Worm (Caenorhabditis elegans) whole organism, L1 larva: ENCODE results near the gene Y53G8AL.1.

ENCODE experiments used
- C04F5.9 ChIP-seq: sonication (generic microtip); optimal IDR thresholded peaks from 2 replicates; lab custom pipeline; 2016; ENCODE audit warnings: missing genetic modification characterization, missing compliant biosample characterization
- C34B4.2 ChIP-seq: sonication (generic microtip); optimal IDR thresholded peaks from 2 replicates; lab custom pipeline; 2017; ENCODE audit warnings: mild to moderate bottlenecking, missing genetic modification characterization, missing compliant biosample characterization
- alr-1 ChIP-seq: fragments of 200-800 bp; sonication (Bioruptor generic); optimal IDR thresholded peaks from 2 replicates; lab custom pipeline; 2018; ENCODE audit warnings: borderline replicate concordance, mild to moderate bottlenecking, missing genetic modification characterization, missing compliant biosample characterization
- aly-2 ChIP-seq: fragments of 150-350 bp; optimal IDR thresholded peaks from 2 replicates; lab custom pipeline; 2014; ENCODE audit warnings: missing biosample characterization, missing genetic modification characterization
- blmp-1 ChIP-seq: fragments of 150-350 bp; optimal IDR thresholded peaks from 2 replicates; lab custom pipeline; 2014; ENCODE audit warnings: missing biosample characterization, missing genetic modification characterization
- ceh-63 ChIP-seq: fragments of 200-800 bp; sonication (Bioruptor generic); optimal IDR thresholded peaks from 2 replicates; lab custom pipeline; 2018; ENCODE audit warnings: mild to moderate bottlenecking, missing genetic modification characterization, missing compliant biosample characterization
- ceh-8 ChIP-seq: fragments of 200-800 bp; sonication (Bioruptor generic); optimal IDR thresholded peaks from 2 replicates; lab custom pipeline; 2018; ENCODE audit warnings: mild to moderate bottlenecking, missing genetic modification characterization, moderate library complexity, missing compliant biosample characterization
- ceh-90 ChIP-seq: sonication (generic microtip); optimal IDR thresholded peaks from 2 replicates; lab custom pipeline; 2016; ENCODE audit warnings: missing genetic modification characterization, missing compliant biosample characterization
- ces-1 ChIP-seq: fragments of 150-350 bp; optimal IDR thresholded peaks from 2 replicates; lab custom pipeline; 2014; ENCODE audit warnings: missing biosample characterization, missing genetic modification reagents, missing genetic modification characterization
- efl-1 ChIP-seq, 4 experiments: fragments of 150-350 bp; optimal IDR thresholded peaks in 3 of 4; peaks in 1 of 4; 1 replicate in 1 of 4; 2 replicates in 3 of 4; lab custom pipeline; 2014; ENCODE audit warnings: missing biosample characterization in 2 of 4, missing genetic modification characterization in 2 of 4, missing genetic modification reagents in 2 of 4
- efl-3 ChIP-seq: fragments of 200-800 bp; sonication (Bioruptor generic); optimal IDR thresholded peaks from 2 replicates; lab custom pipeline; 2018; ENCODE audit warnings: mild to moderate bottlenecking, missing genetic modification characterization, missing compliant biosample characterization
- egl-13 ChIP-seq: sonication (generic microtip); optimal IDR thresholded peaks from 2 replicates; lab custom pipeline; 2016; ENCODE audit warnings: missing genotype, missing genetic modification reagents, missing genetic modification characterization, missing compliant biosample characterization
- ets-5 ChIP-seq: fragments of 200-800 bp; sonication (Bioruptor generic); IDR thresholded peaks from 2 replicates; pipeline ENCODE4 v1.3.6; 2022; ENCODE audit warnings: missing genetic modification characterization, missing compliant biosample characterization
- fkh-10 ChIP-seq: sonication (generic microtip); optimal IDR thresholded peaks from 2 replicates; lab custom pipeline; 2017; ENCODE audit warnings: missing biosample characterization, missing genetic modification reagents, missing genetic modification characterization
- fkh-4 ChIP-seq: sonication (generic microtip); optimal IDR thresholded peaks from 2 replicates; lab custom pipeline; 2016; ENCODE audit warnings: missing compliant biosample characterization, missing genetic modification characterization, borderline replicate concordance
- fkh-8 ChIP-seq: sonication (generic microtip); optimal IDR thresholded peaks from 2 replicates; lab custom pipeline; 2016; ENCODE audit warnings: mild to moderate bottlenecking, missing genetic modification characterization, missing compliant biosample characterization
- grh-1 ChIP-seq: fragments of 200-800 bp; sonication (Bioruptor generic); IDR thresholded peaks from 2 replicates; pipeline ENCODE4 v1.3.6; 2022; ENCODE audit warnings: missing genetic modification reagents, missing genetic modification characterization, missing compliant biosample characterization
- hlh-4 ChIP-seq: sonication (generic microtip); optimal IDR thresholded peaks from 2 replicates; lab custom pipeline; 2016; ENCODE audit warnings: mild to moderate bottlenecking, missing genetic modification characterization, missing compliant biosample characterization
- jun-1 ChIP-seq: fragments of 150-350 bp; optimal IDR thresholded peaks from 2 replicates; lab custom pipeline; 2014; ENCODE audit warnings: missing biosample characterization, missing genetic modification reagents, missing genetic modification characterization
- lin-13 ChIP-seq: fragments of 150-350 bp; optimal IDR thresholded peaks from 2 replicates; lab custom pipeline; 2014; ENCODE audit warnings: missing biosample characterization, missing genetic modification reagents, missing genetic modification characterization
- lin-15B ChIP-seq: fragments of 150-350 bp; sonication (generic microtip); optimal IDR thresholded peaks from 3 replicates; lab custom pipeline; 2014; ENCODE audit warnings: missing biosample characterization, missing genetic modification characterization
- lin-35 ChIP-seq, 2 experiments: fragments of 150-350 bp; optimal IDR thresholded peaks; 2 replicates each; lab custom pipeline; 2014; ENCODE audit warnings: missing biosample characterization in 2 of 2, missing genetic modification characterization in 2 of 2, missing genetic modification reagents in 2 of 2
- lir-3 ChIP-seq: sonication (generic microtip); optimal IDR thresholded peaks from 2 replicates; lab custom pipeline; 2016; ENCODE audit warnings: mild to moderate bottlenecking, missing genetic modification characterization, moderate library complexity, missing compliant biosample characterization; ENCODE audit not compliant: poor library complexity
- lsy-2 ChIP-seq, 2 experiments: fragments of 150-350 bp; optimal IDR thresholded peaks; 2 replicates each; lab custom pipeline; 2014; ENCODE audit warnings: missing biosample characterization in 2 of 2, missing genetic modification characterization in 2 of 2
- mef-2 ChIP-seq: fragments of 150-350 bp; optimal IDR thresholded peaks from 2 replicates; lab custom pipeline; 2014; ENCODE audit warnings: missing biosample characterization, missing genetic modification characterization
- nhr-12 ChIP-seq: sonication (generic microtip); optimal IDR thresholded peaks from 2 replicates; lab custom pipeline; 2017; ENCODE audit warnings: missing biosample characterization, missing genetic modification characterization
- nhr-19 ChIP-seq: fragments of 200-800 bp; sonication (Bioruptor generic); conservative IDR thresholded peaks from 2 replicates; pipeline ENCODE4 v1.3.6; 2022; ENCODE audit warnings: missing genetic modification characterization, missing compliant biosample characterization
- nhr-20 ChIP-seq: sonication (generic microtip); optimal IDR thresholded peaks from 2 replicates; lab custom pipeline; 2016; ENCODE audit warnings: mild to moderate bottlenecking, missing genetic modification characterization, missing compliant biosample characterization
- nhr-237 ChIP-seq: fragments of 150-350 bp; optimal IDR thresholded peaks from 2 replicates; lab custom pipeline; 2014; ENCODE audit warnings: missing biosample characterization, missing genetic modification characterization
- nhr-76 ChIP-seq: sonication (generic microtip); optimal IDR thresholded peaks from 2 replicates; lab custom pipeline; 2017; ENCODE audit warnings: missing biosample characterization, missing genetic modification characterization
- nhr-85 ChIP-seq: sonication (generic microtip); peaks from one replicate; lab custom pipeline; 2016; ENCODE audit warnings: missing genetic modification characterization, inconsistent platforms, missing compliant biosample characterization
- pax-3 ChIP-seq: fragments of 200-800 bp; sonication (Bioruptor generic); optimal IDR thresholded peaks from 2 replicates; lab custom pipeline; 2018; ENCODE audit warnings: mild to moderate bottlenecking, missing genetic modification characterization, moderate library complexity, missing compliant biosample characterization
- pqm-1 ChIP-seq: sonication (generic microtip); optimal IDR thresholded peaks from 3 replicates; lab custom pipeline; 2017; ENCODE audit warnings: missing biosample characterization, missing genetic modification characterization
- rnt-1 ChIP-seq: sonication (generic microtip); optimal IDR thresholded peaks from 2 replicates; lab custom pipeline; 2016; ENCODE audit warnings: mild to moderate bottlenecking, missing genetic modification characterization, moderate library complexity, missing compliant biosample characterization
- skn-1 ChIP-seq: fragments of 150-350 bp; optimal IDR thresholded peaks from 2 replicates; lab custom pipeline; 2014; ENCODE audit warnings: missing biosample characterization, missing genetic modification characterization
- snpc-4 ChIP-seq: fragments of 150-350 bp; optimal IDR thresholded peaks from 2 replicates; lab custom pipeline; 2014; ENCODE audit warnings: missing biosample characterization, missing genetic modification characterization
- sox-4 ChIP-seq: sonication (generic microtip); optimal IDR thresholded peaks from 2 replicates; lab custom pipeline; 2016; ENCODE audit warnings: missing genetic modification characterization, missing compliant biosample characterization
- tlp-1 ChIP-seq: fragments of 150-350 bp; optimal IDR thresholded peaks from 2 replicates; lab custom pipeline; 2014; ENCODE audit warnings: missing biosample characterization, missing genetic modification characterization
- unc-62 ChIP-seq: fragments of 150-350 bp; optimal IDR thresholded peaks from 2 replicates; lab custom pipeline; 2014; ENCODE audit warnings: missing biosample characterization, missing genetic modification reagents, missing genetic modification characterization
- unc-86 ChIP-seq: sonication (generic microtip); optimal IDR thresholded peaks from 2 replicates; lab custom pipeline; 2016; ENCODE audit warnings: missing genetic modification characterization, missing compliant biosample characterization
- vab-15 ChIP-seq: sonication (generic microtip); optimal IDR thresholded peaks from 2 replicates; lab custom pipeline; 2017; ENCODE audit warnings: missing genotype, mild to moderate bottlenecking, missing genetic modification characterization, missing compliant biosample characterization
- xbp-1 ChIP-seq: sonication (generic microtip); optimal IDR thresholded peaks from 2 replicates; lab custom pipeline; 2016; ENCODE audit warnings: missing genetic modification characterization, missing compliant biosample characterization
- zag-1 ChIP-seq: fragments of 150-350 bp; optimal IDR thresholded peaks from 2 replicates; lab custom pipeline; 2014; ENCODE audit warnings: missing biosample characterization, missing genetic modification characterization
- zip-4 ChIP-seq: fragments of 200-800 bp; sonication (Bioruptor generic); optimal IDR thresholded peaks from 2 replicates; lab custom pipeline; 2018; ENCODE audit warnings: mild to moderate bottlenecking, missing genetic modification characterization, moderate library complexity, missing compliant biosample characterization
- ztf-4 ChIP-seq: fragments of 150-350 bp; optimal IDR thresholded peaks from 2 replicates; lab custom pipeline; 2014; ENCODE audit warnings: missing biosample characterization, missing genetic modification characterization

Gene Y53G8AL.1

DNA sequence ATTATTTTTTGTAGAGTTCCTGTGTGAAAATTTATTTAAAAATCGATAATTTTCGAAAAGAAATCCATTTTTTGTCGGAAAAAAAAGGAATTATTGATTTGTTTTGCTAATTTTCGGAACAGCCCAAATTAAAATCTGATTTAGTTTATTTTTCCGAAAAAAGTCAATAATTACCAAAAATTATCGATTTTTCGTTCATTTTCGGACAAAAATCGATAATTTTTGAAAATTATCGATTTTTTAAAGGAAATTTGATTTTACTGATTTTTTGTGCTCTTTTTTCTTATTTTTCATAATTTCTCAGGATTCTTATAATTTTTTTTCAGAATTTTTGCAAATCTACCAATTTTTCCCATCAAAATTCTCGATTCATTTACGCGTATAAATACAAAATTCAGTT, 8.5 kb downstream of the Y53G8AL.1 start:
- TF ChIP-seq nhr-76 (tag; lab: Kevin White, UChicago) (no peak), fkh-10 (GFP tag; lab: Kevin White, UChicago) (no peak), ceh-90 (tag; lab: Kevin White, UChicago) (no peak), lin-13 (GFP tag; lab: Kevin White, UChicago) (no peak), jun-1 (no peak), efl-3 (GFP tag; lab: Kevin White, UChicago) (no peak), ztf-4 (tag; lab: Kevin White, UChicago) (no peak), zag-1 (tag; lab: Kevin White, UChicago) (no peak), pax-3 (no peak), sox-4 (tag; lab: Kevin White, UChicago) (no peak)

DNA sequence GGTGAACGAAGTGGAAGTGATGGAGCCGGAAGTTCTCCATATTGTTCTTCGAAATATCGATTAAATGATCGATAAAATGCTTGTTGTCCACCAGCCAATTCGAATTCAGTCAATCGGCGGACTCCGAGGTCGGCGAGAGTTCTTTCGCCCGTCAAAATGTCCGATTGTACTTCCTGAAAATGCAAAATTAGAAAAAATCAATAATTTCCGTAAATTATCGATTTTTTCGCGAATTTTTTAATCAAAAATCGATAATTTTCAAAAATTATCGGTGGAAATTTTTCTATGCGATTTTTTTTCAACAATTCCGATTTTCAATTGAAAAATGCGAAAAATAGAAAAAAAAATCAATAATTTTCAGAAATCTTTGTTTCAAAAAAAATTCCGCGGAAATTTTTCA, 9.0 kb downstream of the Y53G8AL.1 start:
- TF ChIP-seq C04F5.9, result no peak
- TF ChIP-seq ztf-4 (tag; lab: Kevin White, UChicago), result no peak
- TF ChIP-seq fkh-4, result no peak
- TF ChIP-seq zip-4 (GFP tag; lab: Kevin White, UChicago), result no peak
- no peak for TF ChIP-seq ets-5
- TF ChIP-seq snpc-4 (tag; lab: Kevin White, UChicago), result no peak
- no peak for TF ChIP-seq zag-1 (tag; lab: Kevin White, UChicago)
- no peak for TF ChIP-seq xbp-1 (tag; lab: Kevin White, UChicago)
- no peak for TF ChIP-seq hlh-4 (tag; lab: Kevin White, UChicago)
- TF ChIP-seq lin-35 (GFP tag; optimal IDR thresholded peaks at IDR 0.05; lab: Kevin White, UChicago), result no peak
- TF ChIP-seq tlp-1, result no peak
- TF ChIP-seq ceh-63, result no peak
- TF ChIP-seq C34B4.2 (tag; lab: Kevin White, UChicago), result no peak
- no peak for TF ChIP-seq mef-2 (tag; lab: Kevin White, UChicago)
- TF ChIP-seq, all 84 proteins: peak for 0

DNA sequence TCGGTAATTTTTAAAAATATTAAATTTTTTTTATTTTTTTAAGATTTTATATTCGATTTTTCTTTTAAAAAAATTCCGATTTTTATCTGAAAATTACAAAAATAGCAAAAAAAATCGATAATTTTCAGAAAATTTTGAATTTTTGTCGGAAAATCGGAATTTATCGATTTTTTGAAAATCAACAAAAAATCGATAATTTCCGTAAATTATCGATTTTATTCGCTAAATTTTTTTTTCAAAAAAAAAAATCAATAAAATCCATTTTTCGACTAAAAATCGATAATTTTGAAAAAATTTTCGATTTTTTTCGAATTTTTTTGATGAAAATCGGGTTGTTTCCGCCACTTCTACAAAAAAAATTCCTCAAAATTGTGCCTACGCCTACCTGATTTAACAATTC, 9.5 kb downstream of the Y53G8AL.1 start:
- no peak for TF ChIP-seq vab-15 (tag; lab: Kevin White, UChicago)
- TF ChIP-seq xbp-1 (tag; lab: Kevin White, UChicago), result no peak
- TF ChIP-seq snpc-4 (tag; lab: Kevin White, UChicago), result no peak
- TF ChIP-seq pax-3, result no peak
- no peak for TF ChIP-seq nhr-237 (tag; lab: Kevin White, UChicago)
- TF ChIP-seq nhr-76 (tag; lab: Kevin White, UChicago), result no peak
- TF ChIP-seq ceh-8 (GFP tag; lab: Kevin White, UChicago), result no peak
- no peak for TF ChIP-seq unc-86 (tag; lab: Kevin White, UChicago)
- TF ChIP-seq lir-3, result no peak
- no peak for TF ChIP-seq fkh-8
- no peak for TF ChIP-seq efl-1 (optimal IDR thresholded peaks at IDR 0.05; lab: Kevin White, UChicago)
- TF ChIP-seq efl-1 (GFP tag; optimal IDR thresholded peaks at IDR 0.05 in 1 of 2; lab: Kevin White, UChicago), result no peak
- TF ChIP-seq nhr-12, result no peak
- no peak for TF ChIP-seq fkh-4
- TF ChIP-seq rnt-1 (tag; lab: Kevin White, UChicago), result no peak

DNA sequence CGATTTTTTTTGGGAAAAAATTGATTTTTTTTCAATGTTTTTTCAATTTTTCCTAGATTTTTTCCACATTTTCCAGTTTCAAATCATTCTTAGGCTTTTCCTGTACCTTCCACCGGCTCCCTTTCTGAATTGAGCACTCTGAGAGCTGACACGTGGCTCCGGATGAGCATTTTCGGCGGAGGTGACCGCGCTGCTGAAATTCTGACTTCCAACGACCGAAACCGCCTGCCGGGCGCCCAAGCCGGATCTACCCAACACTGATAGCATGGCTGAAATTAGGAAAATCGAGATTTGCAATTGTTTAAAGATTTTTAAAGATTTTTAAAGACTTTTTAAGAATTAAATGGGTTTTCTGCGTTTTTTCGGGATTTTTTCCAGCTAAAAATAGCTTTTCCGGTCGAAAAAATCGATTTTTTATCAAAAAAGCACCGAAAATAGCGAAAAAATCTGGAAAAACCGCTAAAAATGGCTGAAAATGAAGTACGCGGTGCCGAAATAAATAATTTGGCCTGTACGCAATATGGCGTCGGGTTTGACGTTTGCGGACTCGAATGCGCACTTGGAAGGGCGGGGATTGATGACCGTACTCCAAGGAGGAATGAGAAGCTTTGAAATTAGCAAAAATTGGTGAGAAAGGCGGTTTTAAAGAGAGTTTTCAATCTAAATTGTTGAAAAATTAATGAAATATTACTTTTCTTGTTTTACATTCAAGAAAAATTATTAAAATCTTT, 15.6 kb downstream of the Y53G8AL.1 start, which contains the start of gene nduf-9:
nduf-9 (minus strand) TSS at position 269 of the 731 bp plus-strand sequence.
- TF ChIP-seq alr-1 (tag; lab: Kevin White, UChicago) (no peak), ces-1 (GFP tag; lab: Kevin White, UChicago) (no peak), lin-35 (GFP tag; optimal IDR thresholded peaks at IDR 0.05; lab: Kevin White, UChicago) (peak; percentile 59 to 72), efl-1 (optimal IDR thresholded peaks at IDR 0.05; lab: Kevin White, UChicago) (peak; percentile 60 to 65), efl-1 (GFP tag; optimal IDR thresholded peaks at IDR 0.05 in 1 of 2; lab: Kevin White, UChicago) (peak; percentile 69 to 94), ceh-63 (no peak), nhr-19 (GFP tag; lab: Robert Waterston, UW) (no peak), skn-1 (tag; lab: Kevin White, UChicago) (peak; percentile 23), lsy-2 (tag; optimal IDR thresholded peaks at IDR 0.05; lab: Kevin White, UChicago) (peak; percentile 88 to 98), jun-1 (no peak), aly-2 (tag; lab: Kevin White, UChicago) (no peak), nhr-76 (tag; lab: Kevin White, UChicago) (no peak), vab-15 (tag; lab: Kevin White, UChicago) (no peak), zip-4 (GFP tag; lab: Kevin White, UChicago) (no peak), blmp-1 (tag; lab: Kevin White, UChicago) (peak; percentile 23), nhr-20 (tag; lab: Kevin White, UChicago) (no peak), lin-15B (no peak), grh-1 (GFP tag; lab: Robert Waterston, UW) (no peak), pqm-1 (tag; lab: Kevin White, UChicago) (no peak), nhr-85 (no peak), tlp-1 (no peak), egl-13 (no peak), unc-62 (GFP tag; lab: Kevin White, UChicago) (no peak), hlh-4 (tag; lab: Kevin White, UChicago) (no peak)
